Worm (Caenorhabditis elegans): ENCODE measurements around the gene lron-15.

lron-15 gene

DNA sequence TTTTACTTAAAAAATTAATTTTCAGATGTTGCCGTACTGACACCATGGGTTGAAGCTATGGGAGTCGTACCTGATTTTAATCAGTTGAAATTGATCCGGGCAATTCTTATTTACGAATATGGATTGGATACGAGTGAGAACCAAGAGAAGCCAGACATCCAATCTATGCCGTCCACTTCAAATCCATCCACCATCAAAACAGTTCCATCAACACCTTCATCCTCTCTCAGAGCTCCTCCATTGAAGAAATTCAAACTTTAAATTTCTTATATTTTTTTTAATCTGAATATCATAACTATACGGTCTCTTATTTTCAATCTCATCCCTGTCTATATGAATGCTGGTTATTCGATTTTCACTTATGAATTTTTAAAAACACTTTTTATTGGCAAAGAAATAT lies 14.2 kb upstream of the lron-15 start:
- TF ChIP-seq snu-23 (GFP tag; optimal IDR thresholded peaks at IDR 0.05): no peak
- TF ChIP-seq ceh-88 (GFP tag; IDR thresholded peaks at IDR 0.05): no peak
- TF ChIP-seq dpl-1 (GFP tag; optimal IDR thresholded peaks at IDR 0.05): no peak
- no peak for TF ChIP-seq C34B4.2 (tag; optimal IDR thresholded peaks at IDR 0.05)
- TF ChIP-seq lin-35 (GFP tag; optimal IDR thresholded peaks at IDR 0.05): peak in 1 of 2 experiments; percentile 19
- no peak for TF ChIP-seq mep-1 (tag; optimal IDR thresholded peaks at IDR 0.05)
- TF ChIP-seq efl-3 (GFP tag; optimal IDR thresholded peaks at IDR 0.05): no peak
- TF ChIP-seq efl-1 (optimal IDR thresholded peaks at IDR 0.05): no peak
- TF ChIP-seq efl-1 (GFP tag; optimal IDR thresholded peaks at IDR 0.05 in 1 of 2): peak in 1 of 2 experiments; percentile 14
- TF ChIP-seq ama-1 (optimal IDR thresholded peaks at IDR 0.05): peak; percentile 64
- no peak for TF ChIP-seq lir-3 (tag; optimal IDR thresholded peaks at IDR 0.05; ENCODE audit: poor library complexity)
- TF ChIP-seq zip-4 (GFP tag; optimal IDR thresholded peaks at IDR 0.05): no peak
- TF ChIP-seq nhr-84 (tag; optimal IDR thresholded peaks at IDR 0.05): no peak
- TF ChIP-seq mdl-1 (tag; optimal IDR thresholded peaks at IDR 0.05): no peak

DNA sequence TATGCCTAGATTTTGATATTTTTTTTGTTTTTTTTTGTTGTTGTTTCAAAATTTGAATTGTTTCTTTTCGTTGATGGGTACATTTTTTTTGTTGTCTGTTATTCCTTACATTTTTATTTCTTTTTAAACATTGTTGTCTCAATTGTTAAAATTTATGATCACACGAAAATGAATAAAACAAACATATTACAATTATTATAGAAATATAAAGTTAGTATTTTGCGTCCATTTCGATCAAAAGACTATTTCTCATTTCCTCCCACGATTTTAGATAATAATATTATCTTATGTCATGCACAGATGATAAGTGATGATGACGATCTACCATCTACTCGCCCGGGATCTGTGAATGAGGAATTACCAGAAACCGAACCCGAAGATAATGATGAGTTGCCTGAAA lies 10.0 kb upstream of the lron-15 start, which contains the start of gene wrn-1:
wrn-1 (plus strand) TSS at position 301 of the 400 bp plus-strand sequence.
- TF ChIP-seq ceh-63 (GFP tag; optimal IDR thresholded peaks at IDR 0.05) (no peak), lin-15B (tag; optimal IDR thresholded peaks at IDR 0.05) (no peak), nhr-11 (tag; optimal IDR thresholded peaks at IDR 0.05) (no peak), F16B12.6 (tag; optimal IDR thresholded peaks at IDR 0.05) (no peak), lin-39 (tag; optimal IDR thresholded peaks at IDR 0.05) (no peak), egl-13 (tag; optimal IDR thresholded peaks at IDR 0.05) (no peak), rnt-1 (tag; optimal IDR thresholded peaks at IDR 0.05) (no peak), unc-130 (tag; optimal IDR thresholded peaks at IDR 0.05) (no peak), nhr-12 (tag; optimal IDR thresholded peaks at IDR 0.05) (no peak), efl-3 (GFP tag; optimal IDR thresholded peaks at IDR 0.05) (no peak), nhr-28 (tag; optimal IDR thresholded peaks at IDR 0.05) (no peak), aly-2 (tag; optimal IDR thresholded peaks at IDR 0.05) (no peak), ets-5 (GFP tag; IDR thresholded peaks at IDR 0.05) (no peak)

DNA sequence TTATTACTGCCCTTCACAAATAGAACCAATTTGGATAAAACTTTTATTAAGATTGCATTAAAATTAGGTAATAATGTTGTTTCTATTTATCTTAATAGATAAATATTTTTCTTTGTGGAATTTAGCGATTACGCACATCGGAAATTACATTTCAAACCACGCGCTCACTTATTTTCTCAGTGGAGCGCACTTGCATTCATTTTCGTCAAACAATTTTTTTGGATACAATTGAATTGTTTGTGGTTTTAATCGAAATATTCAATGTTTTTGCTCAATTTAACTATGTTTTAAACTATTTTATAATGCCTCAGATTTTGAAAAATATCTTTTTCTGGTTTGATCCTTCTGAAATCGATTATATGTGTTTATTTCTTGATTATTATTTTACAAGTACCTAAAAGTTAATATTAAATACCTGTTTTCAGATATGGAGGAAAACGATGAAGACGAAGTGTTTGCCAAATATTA lies 8.7 kb downstream of the lron-15 start, which contains the start of gene utp-20:
utp-20 (plus strand) TSS at position 418 of the 468 bp plus-strand sequence.
- TF ChIP-seq mdl-1 (tag; optimal IDR thresholded peaks at IDR 0.05) (peak in 1 of 2 experiments; percentile 10), Y116A8C.19 (tag; optimal IDR thresholded peaks at IDR 0.05; ENCODE audit: borderline replicate concordance) (no peak), ztf-11 (tag; optimal IDR thresholded peaks at IDR 0.05) (no peak), snpc-4 (tag; optimal IDR thresholded peaks at IDR 0.05) (no peak), egl-27 (tag; optimal IDR thresholded peaks at IDR 0.05) (no peak), fkh-4 (tag; optimal IDR thresholded peaks at IDR 0.05; ENCODE audit: borderline replicate concordance) (no peak), ama-1 (optimal IDR thresholded peaks at IDR 0.05) (no peak), dsc-1 (tag; optimal IDR thresholded peaks at IDR 0.05) (no peak), tlp-1 (tag; optimal IDR thresholded peaks at IDR 0.05) (no peak), sox-4 (tag; optimal IDR thresholded peaks at IDR 0.05) (no peak), ceh-8 (GFP tag; optimal IDR thresholded peaks at IDR 0.05) (no peak), hlh-17 (GFP tag; optimal IDR thresholded peaks at IDR 0.05; ENCODE audit: borderline replicate concordance) (no peak), nhr-12 (tag; optimal IDR thresholded peaks at IDR 0.05) (no peak), lin-35 (GFP tag; optimal IDR thresholded peaks at IDR 0.05) (peak; percentile 90 to 97), nhr-19 (GFP tag; conservative IDR thresholded peaks at IDR 0.05) (no peak; the same call in 1 of the 2 replicates), hpl-2 (GFP tag; optimal IDR thresholded peaks at IDR 0.05) (no peak), mef-2 (tag; optimal IDR thresholded peaks at IDR 0.05) (no peak), blmp-1 (tag; optimal IDR thresholded peaks at IDR 0.05) (peak; percentile 49), ceh-88 (GFP tag; IDR thresholded peaks at IDR 0.05) (no peak), efl-1 (optimal IDR thresholded peaks at IDR 0.05) (peak; percentile 81 to 92), efl-1 (GFP tag; optimal IDR thresholded peaks at IDR 0.05 in 1 of 2) (peak; percentile 92 to 99), tbx-2 (tag; optimal IDR thresholded peaks at IDR 0.05) (no peak), nhr-76 (tag; optimal IDR thresholded peaks at IDR 0.05) (no peak), nhr-71 (tag; optimal IDR thresholded peaks at IDR 0.05) (peak; percentile 66), unc-130 (tag; optimal IDR thresholded peaks at IDR 0.05) (peak; percentile 19), ceh-63 (GFP tag; optimal IDR thresholded peaks at IDR 0.05) (no peak), nhr-77 (tag; optimal IDR thresholded peaks at IDR 0.05) (no peak), ztf-4 (tag; optimal IDR thresholded peaks at IDR 0.05) (no peak), alr-1 (tag; optimal IDR thresholded peaks at IDR 0.05; ENCODE audit: borderline replicate concordance) (no peak), ets-5 (GFP tag; IDR thresholded peaks at IDR 0.05) (no peak), nhr-85 (tag) (peak; percentile 65), F16B12.6 (tag; optimal IDR thresholded peaks at IDR 0.05) (peak; percentile 30), pag-3 (tag; optimal IDR thresholded peaks at IDR 0.05; ENCODE audit: borderline replicate concordance, insufficient read depth) (no peak), nhr-84 (tag; optimal IDR thresholded peaks at IDR 0.05) (no peak)
